Fruit fly (Drosophila melanogaster) whole organism, embryonic: ENCODE measurements around the gene CG4230.

Experiments used
- Asciz ChIP-seq: fragments of 200-800 bp; sonication (Bioruptor generic); optimal IDR thresholded peaks from 2 replicates; lab custom pipeline; 2017; ENCODE audit warnings: missing biosample characterization, mild to moderate bottlenecking, missing genetic modification characterization, missing genetic modification reagents
- Atf-2 ChIP-seq: fragments of 200-800 bp; sonication (Bioruptor generic); optimal IDR thresholded peaks from 2 replicates; lab custom pipeline; 2016; ENCODE audit warnings: missing biosample characterization, missing genetic modification characterization
- Bgb ChIP-seq: fragments of 200-800 bp; sonication (Bioruptor generic); IDR thresholded peaks from 2 replicates; pipeline ENCODE4 v1.3.6; 2022; ENCODE audit warnings: missing biosample characterization, missing genetic modification characterization; ENCODE audit not compliant: partially characterized antibody
- CG10209 ChIP-seq: fragments of 200-800 bp; sonication (Bioruptor generic); optimal IDR thresholded peaks from 3 replicates; lab custom pipeline; 2017; ENCODE audit warnings: missing biosample characterization, mild to moderate bottlenecking, missing genetic modification characterization, missing genetic modification reagents
- CG1024 ChIP-seq: fragments of 200-800 bp; sonication (Bioruptor generic); IDR thresholded peaks from 2 replicates; pipeline ENCODE4 v1.3.6; 2022; ENCODE audit warnings: missing biosample characterization, missing genetic modification characterization
- CG11398 ChIP-seq: fragments of 200-800 bp; sonication (Bioruptor generic); optimal IDR thresholded peaks from 2 replicates; lab custom pipeline; 2016; ENCODE audit warnings: missing biosample characterization, missing genetic modification characterization
- CG11696 ChIP-seq: fragments of 200-800 bp; sonication (Bioruptor generic); IDR thresholded peaks from 2 replicates; pipeline ENCODE4 v1.3.6; 2022; ENCODE audit warnings: missing biosample characterization, missing genetic modification characterization
- CG12219 ChIP-seq: fragments of 200-800 bp; sonication (Bioruptor generic); optimal IDR thresholded peaks from 3 replicates; lab custom pipeline; 2018; ENCODE audit warnings: missing biosample characterization, mild to moderate bottlenecking, missing genetic modification characterization
- CG13624 ChIP-seq: fragments of 200-800 bp; sonication (Bioruptor generic); optimal IDR thresholded peaks from 2 replicates; lab custom pipeline; 2016; ENCODE audit warnings: missing biosample characterization, missing genetic modification characterization
- CG14014 ChIP-seq: fragments of 200-800 bp; sonication (Bioruptor generic); IDR thresholded peaks from 2 replicates; pipeline ENCODE4 v1.3.6; 2022; ENCODE audit warnings: missing biosample characterization, missing genetic modification characterization
- CG14441 ChIP-seq: fragments of 200-800 bp; sonication (Bioruptor generic); IDR thresholded peaks from 2 replicates; pipeline ENCODE4 v1.3.6; 2022; ENCODE audit warnings: missing biosample characterization, missing genetic modification characterization
- CG14667 ChIP-seq: fragments of 200-800 bp; sonication (Bioruptor generic); IDR thresholded peaks from 2 replicates; pipeline ENCODE4 v1.3.6; 2022; ENCODE audit warnings: missing biosample characterization, missing genetic modification characterization
- CG15011 ChIP-seq: fragments of 200-800 bp; sonication (Bioruptor generic); optimal IDR thresholded peaks from 3 replicates; lab custom pipeline; 2018; ENCODE audit warnings: missing biosample characterization, mild to moderate bottlenecking, missing genetic modification characterization
- CG1529 ChIP-seq: fragments of 200-800 bp; sonication (Bioruptor generic); optimal IDR thresholded peaks from 3 replicates; lab custom pipeline; 2018; ENCODE audit warnings: missing biosample characterization, missing genetic modification characterization
- CG15696 ChIP-seq: fragments of 200-800 bp; sonication (Bioruptor generic); optimal IDR thresholded peaks from 2 replicates; lab custom pipeline; 2019; ENCODE audit warnings: missing biosample characterization, mild to moderate bottlenecking, missing genetic modification characterization, moderate library complexity
- CG16863 ChIP-seq: fragments of 200-800 bp; sonication (Bioruptor generic); optimal IDR thresholded peaks from 3 replicates; lab custom pipeline; 2016; ENCODE audit warnings: missing biosample characterization, missing genetic modification characterization
- CG3407 ChIP-seq: fragments of 200-800 bp; sonication (Bioruptor generic); optimal IDR thresholded peaks from 2 replicates; lab custom pipeline; 2018; ENCODE audit warnings: missing biosample characterization, mild to moderate bottlenecking, missing genetic modification characterization
- CG4328 ChIP-seq: fragments of 200-800 bp; sonication (Bioruptor generic); optimal IDR thresholded peaks from 3 replicates; lab custom pipeline; 2017; ENCODE audit warnings: missing biosample characterization, missing genetic modification reagents, missing genetic modification characterization
- CG4854 ChIP-seq: fragments of 200-800 bp; sonication (Bioruptor generic); optimal IDR thresholded peaks from 2 replicates; lab custom pipeline; 2016; ENCODE audit warnings: missing biosample characterization, missing genetic modification characterization, inconsistent platforms
- CG6791 ChIP-seq: fragments of 200-800 bp; sonication (Bioruptor generic); IDR thresholded peaks from 3 replicates; pipeline ENCODE4 v1.3.6; 2022; ENCODE audit warnings: missing biosample characterization, missing genetic modification characterization; ENCODE audit not compliant: partially characterized antibody
- CG8765 ChIP-seq: fragments of 200-800 bp; sonication (Bioruptor generic); IDR thresholded peaks from 2 replicates; pipeline ENCODE4 v1.3.6; 2022; ENCODE audit warnings: missing biosample characterization, missing genetic modification characterization
- CG9215 ChIP-seq: fragments of 200-800 bp; sonication (Bioruptor generic); IDR thresholded peaks from 2 replicates; pipeline ENCODE4 v1.3.6; 2022; ENCODE audit warnings: missing biosample characterization, missing genetic modification characterization
- CG9932 ChIP-seq: fragments of 200-800 bp; sonication (Bioruptor generic); IDR thresholded peaks from 2 replicates; pipeline ENCODE4 v1.3.6; 2022; ENCODE audit warnings: missing biosample characterization, missing genetic modification characterization
- CoRest ChIP-seq: fragments of 200-800 bp; sonication (Bioruptor generic); optimal IDR thresholded peaks from 3 replicates; lab custom pipeline; 2018; ENCODE audit warnings: missing biosample characterization, mild to moderate bottlenecking, missing genetic modification characterization, moderate library complexity
- E2f2 ChIP-seq: fragments of 200-800 bp; sonication (Bioruptor generic); IDR thresholded peaks from 2 replicates; pipeline ENCODE4 v1.3.6; 2022; ENCODE audit warnings: missing biosample characterization, missing genetic modification characterization
- Hr39 ChIP-seq: fragments of >200 bp; optimal IDR thresholded peaks from 2 replicates; lab custom pipeline; 2017
- Meics ChIP-seq: fragments of 200-800 bp; sonication (Bioruptor generic); optimal IDR thresholded peaks from 2 replicates; lab custom pipeline; 2017; ENCODE audit warnings: missing biosample characterization, mild to moderate bottlenecking, missing genetic modification characterization
- Neu2 ChIP-seq: fragments of 200-800 bp; sonication (Bioruptor generic); optimal IDR thresholded peaks from 3 replicates; lab custom pipeline; 2016; ENCODE audit warnings: missing biosample characterization, missing genetic modification characterization, borderline replicate concordance
- Oaz ChIP-seq: fragments of 200-800 bp; sonication (Bioruptor generic); IDR thresholded peaks from 2 replicates; pipeline ENCODE4 v1.3.6; 2022; ENCODE audit warnings: missing biosample characterization, missing genetic modification characterization
- Oli ChIP-seq: fragments of 200-800 bp; sonication (Bioruptor generic); optimal IDR thresholded peaks from 2 replicates; lab custom pipeline; 2018; ENCODE audit warnings: missing biosample characterization, mild to moderate bottlenecking, missing genetic modification characterization, moderate library complexity
- Opbp ChIP-seq: fragments of 200-800 bp; sonication (Bioruptor generic); IDR thresholded peaks from 3 replicates; pipeline ENCODE4 v1.3.6; 2022; ENCODE audit warnings: missing biosample characterization, missing genetic modification characterization; ENCODE audit not compliant: partially characterized antibody
- ab ChIP-seq: fragments of 200-800 bp; sonication (Bioruptor generic); optimal IDR thresholded peaks from 2 replicates; lab custom pipeline; 2016; ENCODE audit warnings: missing biosample characterization, missing genetic modification characterization
- abd-A ChIP-seq: fragments of 200-800 bp; sonication (Bioruptor generic); optimal IDR thresholded peaks from 3 replicates; lab custom pipeline; 2019; ENCODE audit warnings: missing biosample characterization, mild to moderate bottlenecking, missing genetic modification characterization, moderate library complexity
- bigmax ChIP-seq: fragments of 200-800 bp; sonication (Bioruptor generic); optimal IDR thresholded peaks from 2 replicates; lab custom pipeline; 2018; ENCODE audit warnings: missing biosample characterization, mild to moderate bottlenecking, missing genetic modification characterization
- bsh ChIP-seq, 2 experiments: fragments of 200-800 bp; sonication (Bioruptor generic); optimal IDR thresholded peaks; 2 replicates each; lab custom pipeline; 2017 to 2018; ENCODE audit warnings: mild to moderate bottlenecking in 2 of 2, missing biosample characterization in 2 of 2, missing genetic modification characterization in 2 of 2, moderate library complexity in 1 of 2
- dmrt11E ChIP-seq: fragments of 200-800 bp; sonication (Bioruptor generic); optimal IDR thresholded peaks from 3 replicates; lab custom pipeline; 2018; ENCODE audit warnings: missing biosample characterization, mild to moderate bottlenecking, missing genetic modification characterization, moderate library complexity
- fd102C ChIP-seq: fragments of 200-800 bp; sonication (Bioruptor generic); optimal IDR thresholded peaks from 2 replicates; lab custom pipeline; 2018; ENCODE audit warnings: missing biosample characterization, mild to moderate bottlenecking, missing genetic modification characterization, moderate library complexity
- h ChIP-seq: fragments of >200 bp; optimal IDR thresholded peaks from 2 replicates; lab custom pipeline; 2017
- hb ChIP-seq: fragments of 200-800 bp; sonication (Bioruptor generic); IDR thresholded peaks from 3 replicates; pipeline ENCODE4 v1.3.6; 2022; ENCODE audit warnings: missing biosample characterization, missing genetic modification characterization; ENCODE audit not compliant: partially characterized antibody
- kah ChIP-seq: fragments of 200-800 bp; sonication (Bioruptor generic); optimal IDR thresholded peaks from 2 replicates; lab custom pipeline; 2018; ENCODE audit warnings: missing biosample characterization, mild to moderate bottlenecking, missing genetic modification characterization
- klu ChIP-seq: fragments of 200-800 bp; sonication (Bioruptor generic); IDR thresholded peaks from 2 replicates; pipeline ENCODE4 v1.3.6; 2022; ENCODE audit warnings: missing biosample characterization, missing genetic modification characterization
- maf-S ChIP-seq: fragments of 200-800 bp; sonication (Bioruptor generic); optimal IDR thresholded peaks from 2 replicates; lab custom pipeline; 2016; ENCODE audit warnings: missing biosample characterization, missing genetic modification characterization
- nau ChIP-seq: fragments of 200-800 bp; sonication (Bioruptor generic); optimal IDR thresholded peaks from 3 replicates; lab custom pipeline; 2017; ENCODE audit warnings: missing biosample characterization, mild to moderate bottlenecking, missing genetic modification characterization, missing genetic modification reagents
- nmo ChIP-seq: fragments of 200-800 bp; sonication (Bioruptor generic); optimal IDR thresholded peaks from 2 replicates; lab custom pipeline; 2018; ENCODE audit warnings: missing biosample characterization, mild to moderate bottlenecking, missing genetic modification characterization, moderate library complexity
- pho ChIP-seq: fragments of 200-800 bp; sonication (Bioruptor generic); optimal IDR thresholded peaks from 2 replicates; lab custom pipeline; 2016; ENCODE audit warnings: missing biosample characterization, missing genetic modification characterization
- sisA ChIP-seq: fragments of 200-800 bp; sonication (Bioruptor generic); IDR thresholded peaks from 2 replicates; pipeline ENCODE4 v1.3.6; 2022; ENCODE audit warnings: missing biosample characterization, missing genetic modification characterization
- sob ChIP-seq: fragments of 200-800 bp; sonication (Bioruptor generic); IDR thresholded peaks from 2 replicates; pipeline ENCODE4 v1.3.6; 2022; ENCODE audit warnings: missing biosample characterization, missing genetic modification characterization
- ssp ChIP-seq: fragments of 200-800 bp; sonication (Bioruptor generic); IDR thresholded peaks from 2 replicates; pipeline ENCODE4 v1.3.6; 2022; ENCODE audit warnings: missing biosample characterization, missing genetic modification characterization
- tgo ChIP-seq: fragments of 200-800 bp; sonication (Bioruptor generic); IDR thresholded peaks from 3 replicates; pipeline ENCODE4 v1.3.6; 2022; ENCODE audit warnings: missing biosample characterization, missing genetic modification characterization
- wor ChIP-seq: fragments of 200-800 bp; sonication (Bioruptor generic); IDR thresholded peaks from 2 replicates; pipeline ENCODE4 v1.3.6; 2022; ENCODE audit warnings: missing biosample characterization, missing genetic modification characterization

CG4230 gene

DNA sequence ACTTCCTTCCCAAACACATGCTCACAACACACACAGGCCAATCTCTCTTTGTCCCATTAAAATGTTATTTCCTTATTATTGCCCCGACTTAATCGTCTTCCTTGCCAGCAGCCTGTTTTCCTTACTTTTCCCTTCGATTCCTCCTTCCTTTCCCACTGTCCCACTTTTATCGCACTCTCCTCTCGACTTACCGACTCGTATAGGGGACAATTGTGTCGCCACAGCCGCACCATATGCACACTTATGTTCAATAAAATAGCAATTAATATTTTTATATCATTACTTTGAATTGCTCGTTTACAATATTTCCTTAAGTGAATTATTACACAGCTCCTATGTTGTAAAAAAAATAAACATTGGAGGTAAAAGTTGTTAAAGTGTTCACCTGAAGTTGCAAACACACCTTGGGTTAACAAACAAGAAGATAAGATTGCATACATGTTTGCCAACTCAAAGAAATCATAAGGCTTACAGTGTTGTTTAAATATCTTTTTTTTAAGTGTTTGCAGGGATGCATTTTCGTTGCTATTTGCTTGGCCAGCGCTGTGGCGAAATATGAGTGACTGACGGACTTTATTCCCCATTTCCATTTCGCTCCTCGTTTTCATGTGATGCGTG, 9.0 kb upstream of the CG4230 start (continued):
- TF ChIP-seq CG10209 (GFP tag; lab: Kevin White, UChicago) (peak; percentile 85), CG15696 (peak; percentile 72), CG4854 (peak; percentile 68), CG6791 (GFP tag; lab: Robert Waterston, UW) (no peak), kah (peak; percentile 68), CG13624 (GFP tag; lab: Kevin White, UChicago) (peak; percentile 60), CG12219 (GFP tag; lab: Kevin White, UChicago) (peak; percentile 79), CG1024 (no peak), h (lab: Kevin White, UChicago) (no peak), tgo (GFP tag; lab: Robert Waterston, UW) (peak; percentile 39; the same call in 1 of the 3 replicates), Oaz (GFP tag; lab: Robert Waterston, UW) (no peak), CG15011 (peak; percentile 63), CG9932 (GFP tag; lab: Robert Waterston, UW) (peak; percentile 47), klu (no peak), nau (peak; percentile 86), CG3407 (GFP tag; lab: Kevin White, UChicago) (peak; percentile 66), bigmax (GFP tag; lab: Kevin White, UChicago) (no peak), CG11696 (GFP tag; lab: Robert Waterston, UW) (peak; percentile 86), hb (no peak), fd102C (GFP tag; lab: Kevin White, UChicago) (peak; percentile 17), CG14667 (GFP tag; lab: Robert Waterston, UW) (peak; percentile 40; the same call in 1 of the 2 replicates), Meics (GFP tag; lab: Kevin White, UChicago) (peak; percentile 83), CG9215 (GFP tag; lab: Robert Waterston, UW) (peak; percentile 27; the same call in 1 of the 2 replicates), CG14014 (GFP tag; lab: Robert Waterston, UW) (peak; percentile 64), Opbp (no peak), nmo (GFP tag; lab: Kevin White, UChicago) (peak; percentile 85), E2f2 (peak; percentile 50), wor (GFP tag; lab: Robert Waterston, UW) (peak; percentile 56), CG1529 (GFP tag; lab: Kevin White, UChicago) (peak; percentile 65), ssp (GFP tag; lab: Robert Waterston, UW) (no peak; the same call in 1 of the 2 replicates), CG11398 (GFP tag; lab: Kevin White, UChicago) (peak; percentile 43), bsh (GFP tag; optimal IDR thresholded peaks at IDR 0.05; lab: Kevin White, UChicago) (peak; percentile 74 to 79), Neu2 (GFP tag; lab: Kevin White, UChicago) (no peak), Hr39 (lab: Kevin White, UChicago) (no peak), sob (GFP tag; lab: Robert Waterston, UW) (peak; percentile 58), CoRest (tag; lab: Kevin White, UChicago) (peak; percentile 83), maf-S (GFP tag; lab: Kevin White, UChicago) (peak; percentile 40), abd-A (tag; lab: Kevin White, UChicago) (peak; percentile 59), dmrt11E (tag; lab: Kevin White, UChicago) (peak; percentile 62), Oli (peak; percentile 85), CG16863 (peak; percentile 49), pho (GFP tag; lab: Kevin White, UChicago) (peak; percentile 24), Atf-2 (GFP tag; lab: Kevin White, UChicago) (peak; percentile 62), CG14441 (peak; percentile 68), sisA (GFP tag; lab: Robert Waterston, UW) (peak; percentile 57), Asciz (peak; percentile 88), CG4328 (GFP tag; lab: Kevin White, UChicago) (peak; percentile 52), CG8765 (GFP tag; lab: Robert Waterston, UW) (no peak), Bgb (GFP tag; lab: Robert Waterston, UW) (no peak), ab (GFP tag; lab: Kevin White, UChicago) (peak; percentile 32)
